Worm (Caenorhabditis elegans): ENCODE results near the gene E03H12.4.

The E03H12.4 gene

ce11 chrIV:4945771-4946170, 36.6 kb upstream of the E03H12.4 start, which contains the start of gene str-169:
str-169 (plus strand) TSS chrIV:4946071.
- no peak for TF ChIP-seq nhr-237 (tag; optimal IDR thresholded peaks at IDR 0.05)
- peak; percentile 17 for TF ChIP-seq fkh-8 (tag; optimal IDR thresholded peaks at IDR 0.05)

DNA sequence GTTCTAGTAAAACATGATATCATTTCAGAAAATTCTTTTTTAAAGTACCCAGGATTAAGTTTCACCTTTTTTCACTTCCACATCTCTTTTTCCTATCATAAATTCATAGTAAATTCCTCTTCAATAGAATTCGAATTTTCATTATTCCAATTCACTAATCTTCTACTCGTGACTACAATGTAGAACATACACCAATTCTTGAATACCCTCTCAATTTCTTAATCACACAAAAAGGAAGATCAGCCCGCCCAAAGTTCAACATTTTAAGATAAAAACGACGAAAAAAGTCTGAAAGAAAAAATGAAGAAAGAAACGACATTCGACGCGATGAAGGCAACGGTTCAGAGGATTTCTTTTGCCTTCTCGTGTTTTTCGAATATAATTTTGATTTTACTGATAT, 28.5 kb upstream of the E03H12.4 start, which contains the start of gene str-163:
str-163 (plus strand) TSS at position 301 of the 400 bp plus-strand sequence.
- peak; percentile 39 for TF ChIP-seq fkh-8 (tag; optimal IDR thresholded peaks at IDR 0.05)
- peak; percentile 55 for TF ChIP-seq dsc-1 (tag; optimal IDR thresholded peaks at IDR 0.05)
- TF ChIP-seq blmp-1 (tag; optimal IDR thresholded peaks at IDR 0.05): no peak
- TF ChIP-seq sox-4 (tag; optimal IDR thresholded peaks at IDR 0.05): peak; percentile 44
- TF ChIP-seq pax-3 (tag; optimal IDR thresholded peaks at IDR 0.05): peak; percentile 39
- no peak for TF ChIP-seq nhr-47 (tag; optimal IDR thresholded peaks at IDR 0.05)

DNA sequence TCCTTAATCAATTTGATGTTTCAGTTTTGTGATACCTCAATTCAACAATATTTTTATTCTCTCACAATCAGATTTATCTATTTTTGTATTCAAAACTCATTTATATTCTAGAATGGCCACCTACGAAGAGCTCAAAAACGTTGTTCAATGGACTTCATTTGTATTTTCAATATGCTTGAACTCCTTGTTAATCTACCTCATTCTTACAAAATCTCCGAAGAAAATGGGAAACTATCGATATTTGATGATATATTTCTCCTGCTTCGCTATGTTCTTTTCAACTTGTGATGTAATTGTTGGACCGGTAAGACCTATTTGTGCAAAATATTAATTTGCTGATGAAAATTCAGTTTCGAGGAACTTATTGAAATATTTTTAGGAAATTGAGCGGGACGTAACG, 21.8 kb upstream of the E03H12.4 start, which contains the start of gene str-164:
str-164 (plus strand) TSS at position 113 of the 400 bp plus-strand sequence.
- no peak for TF ChIP-seq nhr-90 (tag; optimal IDR thresholded peaks at IDR 0.05; ENCODE audit: poor library complexity)
- no peak for TF ChIP-seq efl-1 (optimal IDR thresholded peaks at IDR 0.05)
- TF ChIP-seq efl-1 (GFP tag; optimal IDR thresholded peaks at IDR 0.05 in 1 of 2): peak in 1 of 2 experiments; percentile 76
- TF ChIP-seq lin-15B (tag; optimal IDR thresholded peaks at IDR 0.05): no peak

DNA sequence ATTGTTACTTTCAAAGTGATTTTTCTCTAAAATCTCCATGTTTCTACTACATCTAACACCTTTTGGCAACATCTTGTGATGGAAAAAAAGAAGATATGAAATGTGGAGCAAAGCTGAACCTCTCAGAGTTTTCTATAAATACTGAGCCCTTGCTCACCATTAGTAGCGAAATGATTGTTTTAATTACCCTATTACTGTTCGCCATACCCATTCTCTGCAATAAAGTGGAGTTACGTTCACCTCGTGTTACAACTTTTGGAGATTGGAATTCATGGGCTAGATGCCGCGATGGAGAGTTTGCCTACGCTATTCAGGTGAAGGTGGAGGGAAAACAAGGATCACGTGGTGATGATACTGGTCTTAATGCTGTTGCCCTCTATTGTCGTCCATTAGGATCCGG, 18.6 kb upstream of the E03H12.4 start, which contains the start of gene txt-3:
txt-3 (plus strand) TSS at position 125 of the 400 bp plus-strand sequence.
- TF ChIP-seq nhr-28 (tag; optimal IDR thresholded peaks at IDR 0.05) (no peak), elt-3 (tag; optimal IDR thresholded peaks at IDR 0.05) (no peak), skn-1 (tag; optimal IDR thresholded peaks at IDR 0.05) (no peak), hpl-2 (GFP tag; optimal IDR thresholded peaks at IDR 0.05) (no peak)

DNA sequence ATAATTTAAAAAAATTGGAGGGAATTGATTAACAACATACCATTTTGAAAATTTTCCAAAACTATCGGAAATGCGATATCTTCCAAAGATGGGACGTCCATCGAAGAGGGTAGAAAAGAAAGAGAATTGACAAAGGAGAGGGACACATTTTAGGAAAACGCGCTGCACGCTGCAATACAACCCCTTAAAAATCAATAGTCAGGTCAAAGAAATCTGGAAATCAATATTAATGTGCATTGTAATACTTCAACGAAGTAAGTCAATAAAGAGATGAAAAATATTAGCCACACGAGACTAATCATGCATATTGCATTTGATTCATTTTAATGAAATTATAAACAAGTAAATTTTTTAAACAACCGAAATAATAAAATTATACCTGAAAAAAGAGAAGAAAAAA, 13.0 kb upstream of the E03H12.4 start, which contains the start of gene Y9C9A.13:
Y9C9A.13 (minus strand) TSS at position 101 of the 400 bp plus-strand sequence.
- TF ChIP-seq mep-1 (tag; optimal IDR thresholded peaks at IDR 0.05): no peak
- no peak for TF ChIP-seq aha-1 (tag; optimal IDR thresholded peaks at IDR 0.05)
- TF ChIP-seq F16B12.6 (tag; optimal IDR thresholded peaks at IDR 0.05): no peak
- TF ChIP-seq nhr-76 (tag; optimal IDR thresholded peaks at IDR 0.05): no peak
- no peak for TF ChIP-seq ztf-11 (tag; optimal IDR thresholded peaks at IDR 0.05)

DNA sequence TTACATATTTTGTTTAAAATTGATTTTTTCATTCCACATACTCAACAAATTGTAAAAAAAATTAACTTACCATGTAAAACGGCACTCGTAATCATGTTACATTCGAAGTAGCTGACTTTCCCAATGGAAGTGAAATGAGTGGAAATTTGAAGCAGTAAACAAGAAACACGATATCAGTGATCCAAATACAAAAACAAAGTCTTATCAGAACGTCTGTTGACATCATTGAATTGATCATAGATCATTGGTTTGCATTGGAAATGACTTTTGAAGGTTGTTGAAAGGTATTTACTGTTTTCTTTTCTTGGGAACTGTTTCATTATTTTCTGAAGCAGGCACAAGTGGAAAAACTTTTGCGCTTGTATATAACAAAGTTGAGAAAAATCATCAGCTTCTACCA, 6.4 kb upstream of the E03H12.4 start, which contains the start of gene Y9C9A.16:
Y9C9A.16 (minus strand) TSS at position 131 of the 400 bp plus-strand sequence.
- TF ChIP-seq tbx-2 (tag; optimal IDR thresholded peaks at IDR 0.05) (no peak), snu-23 (GFP tag; optimal IDR thresholded peaks at IDR 0.05) (no peak), dsc-1 (tag; optimal IDR thresholded peaks at IDR 0.05) (no peak)

- no peak for TF ChIP-seq ama-1 (optimal IDR thresholded peaks at IDR 0.05)
- no peak for TF ChIP-seq hlh-17 (GFP tag; optimal IDR thresholded peaks at IDR 0.05; ENCODE audit: borderline replicate concordance)
- no peak for TF ChIP-seq hlh-4 (tag; optimal IDR thresholded peaks at IDR 0.05)
- TF ChIP-seq nhr-237 (tag; optimal IDR thresholded peaks at IDR 0.05): no peak
- no peak for TF ChIP-seq irx-1 (tag; optimal IDR thresholded peaks at IDR 0.05)
- TF ChIP-seq nhr-85 (tag): no peak
- TF ChIP-seq tbx-2 (tag; optimal IDR thresholded peaks at IDR 0.05): no peak
- TF ChIP-seq vab-15 (tag; optimal IDR thresholded peaks at IDR 0.05): no peak
- no peak for TF ChIP-seq pqm-1 (tag; optimal IDR thresholded peaks at IDR 0.05)
- no peak for TF ChIP-seq ceh-8 (GFP tag; optimal IDR thresholded peaks at IDR 0.05)
- no peak for TF ChIP-seq pag-3 (tag; optimal IDR thresholded peaks at IDR 0.05; ENCODE audit: borderline replicate concordance, insufficient read depth)
- no peak for TF ChIP-seq nhr-20 (tag; optimal IDR thresholded peaks at IDR 0.05)
- no peak for TF ChIP-seq unc-30 (tag; optimal IDR thresholded peaks at IDR 0.05)
- TF ChIP-seq C04F5.9 (tag; optimal IDR thresholded peaks at IDR 0.05): no peak
Measured at ce11 chrIV:4977176-4977693, 5.2 kb upstream of the E03H12.4 start, which contains the start of gene E03H12.5. E03H12.5 (plus strand) TSS chrIV:4977226.
